Worm (Caenorhabditis elegans): ENCODE measurements around the gene hum-8.
A peak's percentile ranks its signal among the peaks of the same experiment; 100 is the strongest.

DNA sequence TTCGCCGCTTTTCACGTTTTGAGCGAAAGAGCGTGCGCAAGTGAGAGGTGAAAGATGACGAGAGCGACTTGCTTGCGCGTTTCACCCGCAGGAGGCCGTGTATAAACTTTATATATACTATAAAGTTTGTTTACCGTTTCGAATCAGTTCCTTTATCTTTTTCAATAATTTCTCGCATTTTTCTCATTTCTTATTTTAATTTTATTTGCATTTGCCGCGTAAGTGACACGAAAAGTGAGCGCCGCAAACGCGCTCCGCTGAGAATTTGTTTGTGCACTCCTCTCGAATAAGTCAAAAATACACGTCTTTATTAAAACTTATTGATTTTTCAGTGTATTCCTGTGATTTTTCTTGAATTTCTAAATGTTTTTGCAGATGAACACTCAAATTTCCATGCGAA lies 3.3 kb upstream of the hum-8 start, which contains the start of gene mrpl-55:
- TF ChIP-seq ama-1 (optimal IDR thresholded peaks at IDR 0.05) = no peak
- no peak for TF ChIP-seq hlh-15 (tag; optimal IDR thresholded peaks at IDR 0.05)
- no peak for TF ChIP-seq pag-3 (tag; optimal IDR thresholded peaks at IDR 0.05; ENCODE audit: borderline replicate concordance)
- peak; percentile 71 for TF ChIP-seq unc-42 (tag; optimal IDR thresholded peaks at IDR 0.05)
- no peak for TF ChIP-seq ceh-30 (tag; optimal IDR thresholded peaks at IDR 0.05)

Measured in whole organism, late embryonic.